Fruit fly (Drosophila melanogaster) whole organism: Measurements from ENCODE around the gene Dhrs4.

Experiments used
- CG8478 ChIP-seq: fragments of >200 bp; optimal IDR thresholded peaks from 2 replicates; lab custom pipeline; 2018; ENCODE audit warnings: inconsistent platforms
- Dll ChIP-seq: fragments of >200 bp; optimal IDR thresholded peaks from 2 replicates; lab custom pipeline; 2017
- EcR ChIP-seq, 2 experiments: fragments of >200 bp; optimal IDR thresholded peaks; 2 replicates each; lab custom pipeline; 2017; ENCODE audit warnings: missing biosample characterization in 2 of 2, missing genetic modification characterization in 2 of 2, missing genetic modification reagents in 2 of 2
- pan ChIP-seq: fragments of >200 bp; optimal IDR thresholded peaks from 2 replicates; lab custom pipeline; 2017
- psq ChIP-seq: fragments of >200 bp; optimal IDR thresholded peaks from 2 replicates; lab custom pipeline; 2017
- usp ChIP-seq: fragments of >200 bp; optimal IDR thresholded peaks from 2 replicates; lab custom pipeline; 2017; ENCODE audit warnings: missing biosample characterization, missing genetic modification characterization, mixed read lengths

The Dhrs4 gene

dm6 chr3L:5180179-5180578 is 38.7 kb upstream of the Dhrs4 start:
- TF ChIP-seq usp (GFP tag; lab: Kevin White, UChicago) (no peak), Dll (no peak), EcR (GFP tag; optimal IDR thresholded peaks at IDR 0.05; lab: Kevin White, UChicago) (no peak), CG8478 (no peak), psq (no peak), pan (no peak)

DNA sequence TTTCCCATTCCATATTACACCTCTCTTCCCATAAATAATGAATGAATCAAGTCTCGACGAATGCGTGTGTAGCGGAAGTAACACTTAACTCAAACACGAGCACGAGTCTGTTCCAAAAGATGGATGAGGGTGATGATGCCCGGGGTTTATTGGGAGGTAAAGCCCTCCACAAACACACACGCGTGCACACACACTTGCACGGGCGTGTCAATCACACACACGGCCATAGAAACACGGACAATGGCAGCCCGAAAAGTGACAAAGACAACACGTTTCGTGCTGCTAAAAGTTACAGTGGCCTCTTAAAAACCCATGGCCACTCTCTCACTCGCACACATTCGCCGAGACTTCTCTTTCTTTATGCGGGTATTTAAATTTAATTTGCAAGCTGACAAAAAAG is 37.5 kb upstream of the Dhrs4 start:
- TF ChIP-seq psq (no peak), Dll (no peak), usp (GFP tag; lab: Kevin White, UChicago) (no peak), CG8478 (no peak), pan (no peak), EcR (GFP tag; optimal IDR thresholded peaks at IDR 0.05; lab: Kevin White, UChicago) (no peak)

DNA sequence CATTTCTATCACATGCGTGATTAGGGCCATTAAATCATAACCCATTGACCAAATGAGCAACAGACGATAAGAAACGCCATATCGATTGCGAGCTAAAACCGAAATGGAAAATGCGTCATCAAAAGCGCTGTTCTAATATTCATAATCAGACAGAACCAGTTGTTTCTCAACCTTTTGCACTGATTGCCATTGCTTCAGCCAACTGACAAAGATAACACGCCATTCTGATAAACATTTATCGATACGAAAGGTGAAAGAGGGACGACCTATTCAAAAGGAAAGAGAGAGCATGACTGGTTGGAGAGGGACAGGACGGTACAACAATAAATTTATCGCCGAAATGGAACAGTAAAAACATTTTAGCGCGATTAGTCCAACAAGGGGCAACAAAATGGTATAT is 35.3 kb upstream of the Dhrs4 start:
- no peak for TF ChIP-seq usp (GFP tag; lab: Kevin White, UChicago)
- TF ChIP-seq pan = no peak
- TF ChIP-seq Dll = no peak
- no peak for TF ChIP-seq CG8478
- no peak for TF ChIP-seq psq
- TF ChIP-seq EcR (GFP tag; optimal IDR thresholded peaks at IDR 0.05; lab: Kevin White, UChicago) = no peak

DNA sequence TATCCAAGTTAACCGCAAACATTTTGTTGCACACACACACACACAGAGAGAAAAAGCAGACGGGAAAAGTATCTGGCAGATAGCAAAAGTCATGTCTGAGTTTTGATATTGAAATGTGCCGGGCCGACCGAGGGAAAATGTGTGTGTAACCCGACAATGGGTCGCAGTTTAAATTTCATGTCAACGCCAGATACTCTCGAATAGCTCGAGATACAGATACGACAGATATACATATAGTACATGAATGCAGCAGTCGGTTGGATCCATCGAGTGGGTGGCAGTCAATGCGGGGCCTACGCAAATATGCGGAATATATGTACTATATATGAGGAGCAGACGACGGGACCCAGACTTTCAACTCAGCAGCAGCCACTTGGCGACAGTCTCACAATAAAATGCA is 34.6 kb upstream of the Dhrs4 start:
- TF ChIP-seq usp (GFP tag; lab: Kevin White, UChicago) (no peak), psq (no peak), EcR (GFP tag; optimal IDR thresholded peaks at IDR 0.05; lab: Kevin White, UChicago) (no peak), CG8478 (no peak), pan (no peak), Dll (no peak)

dm6 chr3L:5172470-5172869 is 31.0 kb upstream of the Dhrs4 start:
- no peak for TF ChIP-seq CG8478

- no peak for TF ChIP-seq Dll
- no peak for TF ChIP-seq usp (GFP tag; lab: Kevin White, UChicago)
- no peak for TF ChIP-seq CG8478
- no peak for TF ChIP-seq pan
- TF ChIP-seq EcR (GFP tag; optimal IDR thresholded peaks at IDR 0.05; lab: Kevin White, UChicago) = no peak
Measured at dm6 chr3L:5154917-5155613, 13.6 kb upstream of the Dhrs4 start.

- no peak for TF ChIP-seq EcR (GFP tag; optimal IDR thresholded peaks at IDR 0.05; lab: Kevin White, UChicago)
- TF ChIP-seq CG8478 = no peak
- TF ChIP-seq psq = no peak
- TF ChIP-seq pan = no peak
- no peak for TF ChIP-seq usp (GFP tag; lab: Kevin White, UChicago)
- TF ChIP-seq Dll = no peak
Measured at dm6 chr3L:5152354-5152806, 10.9 kb upstream of the Dhrs4 start, which contains the start of the genes Gen and Srp54k. TSS of gene Gen (minus strand) at chr3L:5152376. TSS of gene Srp54k (plus strand) at chr3L:5152678.

dm6 chr3L:5145814-5146244 is 4.4 kb upstream of the Dhrs4 start, which contains the start of the genes Fitm and AlaRS-m:
TSS of gene Fitm (minus strand) at chr3L:5146063.
TSS of gene AlaRS-m (plus strand) at chr3L:5146098.
- TF ChIP-seq Dll (no peak), pan (no peak), psq (no peak), EcR (GFP tag; optimal IDR thresholded peaks at IDR 0.05; lab: Kevin White, UChicago) (no peak), usp (GFP tag; lab: Kevin White, UChicago) (no peak), CG8478 (no peak)

- TF ChIP-seq Dll (no peak), psq (no peak), CG8478 (no peak), pan (no peak), EcR (GFP tag; optimal IDR thresholded peaks at IDR 0.05; lab: Kevin White, UChicago) (no peak), usp (GFP tag; lab: Kevin White, UChicago) (no peak)
Measured at dm6 chr3L:5139312-5139711, 2.1 kb downstream of the Dhrs4 start, which contains the start of the genes Tcs5 and CHMP2B. TSS of gene Tcs5 (minus strand) at chr3L:5139395. TSS of gene CHMP2B (plus strand) at chr3L:5139619.

dm6 chr3L:5136123-5136522 is 5.3 kb downstream of the Dhrs4 start, which contains the start of the genes CG10674 and CG4611:
TSS of gene CG10674 (minus strand) at chr3L:5136292.
TSS of gene CG4611 (plus strand) at chr3L:5136376.
- TF ChIP-seq EcR (GFP tag; optimal IDR thresholded peaks at IDR 0.05; lab: Kevin White, UChicago) (no peak), psq (no peak), usp (GFP tag; lab: Kevin White, UChicago) (no peak), Dll (no peak), CG8478 (no peak), pan (no peak)

- no peak for TF ChIP-seq Dll
- no peak for TF ChIP-seq EcR (GFP tag; optimal IDR thresholded peaks at IDR 0.05; lab: Kevin White, UChicago)
- TF ChIP-seq pan = no peak
- no peak for TF ChIP-seq psq
- TF ChIP-seq usp (GFP tag; lab: Kevin White, UChicago) = no peak
- TF ChIP-seq CG8478 = no peak
Measured at dm6 chr3L:5133704-5134430, 7.6 kb downstream of the Dhrs4 start, which contains the start of gene Yod1. TSS of gene Yod1 (plus strand) at chr3L:5133871.

DNA sequence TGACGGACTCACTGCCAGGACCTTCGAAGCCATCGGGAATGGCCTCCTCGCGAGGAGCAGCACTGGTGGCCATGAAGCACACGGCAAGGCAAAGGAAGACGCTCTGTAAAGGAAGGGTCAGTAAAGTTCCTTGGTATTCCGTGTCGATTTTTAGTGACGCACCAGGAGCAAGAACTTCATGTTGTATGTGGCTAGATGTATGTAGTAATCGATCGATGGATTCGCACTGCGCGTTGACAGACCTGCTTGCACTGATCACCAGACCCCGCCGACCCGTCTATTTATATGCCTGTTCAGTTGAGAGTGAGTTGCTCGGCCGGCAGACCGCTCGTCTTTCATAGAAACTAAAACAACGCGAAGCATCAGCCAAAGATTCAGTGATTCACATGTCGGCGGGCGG is 8.5 kb downstream of the Dhrs4 start, which contains the start of gene CG15213:
CG15213 (minus strand) TSS at position 255 of the 400 bp plus-strand sequence.
- TF ChIP-seq EcR (GFP tag; optimal IDR thresholded peaks at IDR 0.05; lab: Kevin White, UChicago) = no peak
- no peak for TF ChIP-seq Dll
- TF ChIP-seq usp (GFP tag; lab: Kevin White, UChicago) = no peak
- TF ChIP-seq pan = no peak
- TF ChIP-seq psq = no peak
- no peak for TF ChIP-seq CG8478

DNA sequence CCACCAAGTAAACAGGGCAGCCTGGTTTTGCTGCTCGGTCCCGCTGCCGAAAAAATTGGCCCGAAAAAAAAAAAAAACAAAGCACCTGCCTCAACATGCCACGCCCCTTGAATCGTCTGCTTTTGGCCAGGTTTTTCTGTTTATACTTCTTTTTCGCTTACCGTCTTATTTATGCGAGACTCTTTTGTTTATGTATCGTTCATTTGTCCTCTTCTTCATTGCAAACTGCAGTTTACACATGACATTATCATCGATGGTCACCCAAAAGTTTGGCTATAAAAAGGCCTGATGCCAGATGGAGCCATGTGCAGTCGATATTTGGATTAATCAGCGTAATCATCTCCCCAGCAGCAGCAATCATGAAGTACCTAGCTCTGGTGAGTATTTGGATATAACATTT is 10.2 kb downstream of the Dhrs4 start, which contains the start of gene CG15212:
CG15212 (plus strand) TSS at position 301 of the 400 bp plus-strand sequence.
- TF ChIP-seq usp (GFP tag; lab: Kevin White, UChicago) = no peak
- no peak for TF ChIP-seq psq
- TF ChIP-seq EcR (GFP tag; optimal IDR thresholded peaks at IDR 0.05; lab: Kevin White, UChicago) = no peak
